Worm (Caenorhabditis elegans): Measurements from ENCODE around the gene pen-2.
A peak's percentile ranks its signal among the peaks of the same experiment; 100 is the strongest.

The pen-2 gene

DNA sequence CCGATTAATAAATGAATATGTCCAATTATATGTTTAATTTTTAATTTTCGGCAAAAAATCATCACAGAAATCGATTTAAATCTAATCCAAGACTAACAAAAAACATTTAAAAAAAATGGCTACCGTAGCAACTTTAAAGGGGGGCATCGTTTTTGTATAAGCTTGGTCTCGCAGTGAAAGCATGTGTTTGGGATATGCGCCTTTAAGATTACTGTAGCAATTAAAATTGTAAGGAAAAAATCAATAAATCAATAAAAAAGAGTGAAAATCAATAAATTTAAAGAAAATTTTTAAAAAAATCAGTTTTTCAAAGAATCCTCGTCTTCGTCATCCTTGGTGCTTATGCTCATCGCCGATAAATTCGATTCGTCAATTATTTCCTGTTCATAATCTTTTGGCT lies 1.0 kb downstream of the pen-2 start:
- TF ChIP-seq ceh-30 (tag; optimal IDR thresholded peaks at IDR 0.05) (no peak), eyg-1 (tag; optimal IDR thresholded peaks at IDR 0.05) (no peak), ceh-45 (GFP tag; IDR thresholded peaks at IDR 0.05) (no peak), nfya-1 (tag; optimal IDR thresholded peaks at IDR 0.05) (no peak), unc-42 (tag; optimal IDR thresholded peaks at IDR 0.05) (no peak), lim-6 (tag; optimal IDR thresholded peaks at IDR 0.05) (no peak)

DNA sequence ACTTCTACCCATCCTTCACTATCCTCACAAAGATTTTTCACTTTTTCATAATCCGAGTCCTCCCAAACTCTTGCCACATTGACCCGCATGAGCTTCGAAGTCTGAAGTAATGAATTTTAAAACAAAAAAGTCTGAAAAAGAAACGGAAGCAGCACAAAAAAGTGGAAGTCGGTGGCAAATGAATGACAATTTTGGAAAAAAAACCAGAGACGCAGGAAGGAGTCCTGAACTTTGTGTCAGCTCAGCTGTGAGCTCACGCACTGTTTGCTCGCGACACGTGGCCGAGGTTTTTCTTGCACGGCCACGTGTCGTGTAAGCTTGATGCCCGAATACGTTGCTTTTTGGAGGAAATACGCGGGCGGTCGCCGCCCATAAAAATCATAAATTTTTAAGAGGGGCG lies 3.3 kb downstream of the pen-2 start, which contains the start of gene T28D6.7:
T28D6.7 (minus strand) TSS at position 101 of the 400 bp plus-strand sequence.
- no peak for TF ChIP-seq madf-2 (tag; optimal IDR thresholded peaks at IDR 0.05)
- no peak for TF ChIP-seq elt-2 (tag; optimal IDR thresholded peaks at IDR 0.05)
- no peak for TF ChIP-seq tbx-2 (tag; optimal IDR thresholded peaks at IDR 0.05)
- no peak for TF ChIP-seq pat-9 (tag; optimal IDR thresholded peaks at IDR 0.05)
- TF ChIP-seq unc-86 (tag; optimal IDR thresholded peaks at IDR 0.05), result no peak
- no peak for TF ChIP-seq che-1 (tag; optimal IDR thresholded peaks at IDR 0.05)
- no peak for TF ChIP-seq lin-11 (tag; optimal IDR thresholded peaks at IDR 0.05)
- TF ChIP-seq T23F11.4 (GFP tag; optimal IDR thresholded peaks at IDR 0.05), result no peak

ce11 chrIII:11350107-11350826 lies 7.1 kb downstream of the pen-2 start:
- TF ChIP-seq tbx-7 (tag; optimal IDR thresholded peaks at IDR 0.05) (no peak), elt-2 (tag; optimal IDR thresholded peaks at IDR 0.05) (peak; percentile 16), unc-55 (GFP tag; optimal IDR thresholded peaks at IDR 0.05) (no peak)

DNA sequence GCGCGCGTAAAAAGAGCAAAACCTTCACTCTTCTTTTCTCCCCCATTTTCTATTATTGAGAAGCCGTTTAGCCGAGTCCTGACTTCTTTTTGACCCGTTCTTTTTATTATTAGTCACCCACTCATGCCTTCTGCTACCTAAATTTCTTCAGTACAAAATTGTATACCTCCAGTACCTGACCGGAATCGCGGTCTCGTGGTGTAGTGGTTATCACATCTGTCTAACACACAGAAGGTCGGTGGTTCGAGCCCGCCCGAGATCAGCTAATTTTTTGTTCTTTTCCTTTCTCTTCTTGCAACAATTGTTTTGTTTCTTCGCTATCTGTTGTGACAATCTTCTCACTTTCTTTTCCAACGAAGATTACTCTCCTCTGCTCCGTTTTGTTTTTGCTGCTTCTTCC lies 9.7 kb downstream of the pen-2 start:
- TF ChIP-seq ceh-6 (GFP tag; optimal IDR thresholded peaks at IDR 0.05) (no peak), pat-9 (tag; optimal IDR thresholded peaks at IDR 0.05) (no peak), ceh-9 (tag; optimal IDR thresholded peaks at IDR 0.05) (no peak), ceh-30 (tag; optimal IDR thresholded peaks at IDR 0.05) (no peak), hlh-30 (tag; optimal IDR thresholded peaks at IDR 0.05; ENCODE audit: insufficient read depth) (peak; percentile 5)

ce11 chrIII:11353499-11353898 lies 10.4 kb downstream of the pen-2 start:
- TF ChIP-seq madf-2 (tag; optimal IDR thresholded peaks at IDR 0.05), result no peak
- peak; percentile 1 for TF ChIP-seq dve-1 (tag; optimal IDR thresholded peaks at IDR 0.05)
- peak; percentile 33 for TF ChIP-seq ceh-6 (GFP tag; optimal IDR thresholded peaks at IDR 0.05)
- TF ChIP-seq unc-42 (tag; optimal IDR thresholded peaks at IDR 0.05), result peak; percentile 87
- TF ChIP-seq ceh-31 (tag; optimal IDR thresholded peaks at IDR 0.05), result peak; percentile 49
- peak; percentile 1 for TF ChIP-seq elt-2 (tag; optimal IDR thresholded peaks at IDR 0.05)

DNA sequence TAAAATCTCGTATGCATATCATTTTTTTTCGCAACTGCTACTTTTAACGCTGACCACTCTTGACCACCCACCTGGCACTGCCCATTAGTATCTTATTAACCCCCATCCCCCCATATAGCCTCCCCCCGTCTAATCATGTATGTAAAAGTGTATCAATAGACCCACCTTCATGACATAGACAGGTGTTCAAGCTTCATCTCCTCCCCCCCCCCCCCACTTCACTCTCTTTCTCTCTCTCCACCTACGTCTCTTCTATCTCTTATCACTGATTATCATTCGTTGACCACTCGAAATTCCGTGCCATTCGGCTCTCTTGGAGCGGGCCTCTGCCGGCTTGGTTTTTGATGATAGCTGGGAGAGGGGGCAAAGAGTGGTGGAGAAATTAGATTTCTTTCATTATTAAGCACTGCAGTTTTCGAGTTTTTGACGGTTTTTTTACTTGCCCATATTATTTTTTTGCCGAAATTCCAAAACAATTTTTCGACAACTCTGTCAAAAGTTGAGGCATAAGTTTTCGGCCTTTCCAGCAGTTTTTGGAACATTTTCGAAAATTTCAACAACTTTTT lies 12.7 kb downstream of the pen-2 start:
- TF ChIP-seq unc-55 (GFP tag; optimal IDR thresholded peaks at IDR 0.05) (peak; percentile 8), pha-4 (tag; optimal IDR thresholded peaks at IDR 0.05) (no peak), sox-4 (tag; optimal IDR thresholded peaks at IDR 0.05) (peak; percentile 36)

ce11 chrIII:11357418-11357817 lies 14.3 kb downstream of the pen-2 start:
- TF ChIP-seq hlh-8 (tag; optimal IDR thresholded peaks at IDR 0.05) (no peak), ref-2 (tag; optimal IDR thresholded peaks at IDR 0.05) (no peak), fax-1 (tag; optimal IDR thresholded peaks at IDR 0.05) (no peak), ztf-16 (tag; optimal IDR thresholded peaks at IDR 0.05) (no peak), hlh-15 (tag; optimal IDR thresholded peaks at IDR 0.05) (no peak), sox-2 (GFP tag; IDR thresholded peaks at IDR 0.05) (no peak), elt-2 (tag; optimal IDR thresholded peaks at IDR 0.05) (peak; percentile 71), ceh-45 (GFP tag; IDR thresholded peaks at IDR 0.05) (no peak)

Data from whole organism, late embryonic.